Fruit fly (Drosophila melanogaster): ENCODE data around the gene CG3198.
A peak's percentile ranks its signal among the peaks of the same experiment; 100 is the strongest.

Gene CG3198

dm6 chrX:6656023-6656594 is 17.7 kb downstream of the CG3198 start (continued):
- TF ChIP-seq dsx (GFP tag; optimal IDR thresholded peaks at IDR 0.05; ENCODE audit: poor library complexity, severe bottlenecking) = peak; percentile 85
- peak; percentile 89 for TF ChIP-seq CG11762 (GFP tag; optimal IDR thresholded peaks at IDR 0.05; ENCODE audit: insufficient read depth)
- peak; percentile 85 for TF ChIP-seq spab (GFP tag; optimal IDR thresholded peaks at IDR 0.05)
- TF ChIP-seq fd59A (GFP tag; optimal IDR thresholded peaks at IDR 0.05) = peak; percentile 80
- TF ChIP-seq salr (GFP tag; optimal IDR thresholded peaks at IDR 0.05) = peak; percentile 73 to 91
- peak; percentile 93 for TF ChIP-seq CG8119 (GFP tag; IDR thresholded peaks at IDR 0.05)
- TF ChIP-seq Hr4 (GFP tag; optimal IDR thresholded peaks at IDR 0.05) = peak; percentile 96
- TF ChIP-seq ss (GFP tag; optimal IDR thresholded peaks at IDR 0.05) = peak; percentile 77 to 88
- peak; percentile 86 for TF ChIP-seq Ets21C (GFP tag; optimal IDR thresholded peaks at IDR 0.05)
- TF ChIP-seq svp (GFP tag) = peak; percentile 96
- TF ChIP-seq fd85E (GFP tag; optimal IDR thresholded peaks at IDR 0.05) = peak; percentile 75
- peak; percentile 93 for TF ChIP-seq net (GFP tag; optimal IDR thresholded peaks at IDR 0.05)
- TF ChIP-seq Eip93F (GFP tag; optimal IDR thresholded peaks at IDR 0.05) = peak; percentile 89
- peak; percentile 89 for TF ChIP-seq CG8319 (GFP tag; optimal IDR thresholded peaks at IDR 0.05)
- peak; percentile 84 for TF ChIP-seq CG3032 (tag; optimal IDR thresholded peaks at IDR 0.05)
- peak; percentile 95 for TF ChIP-seq esn (GFP tag; optimal IDR thresholded peaks at IDR 0.05)
- TF ChIP-seq Met (GFP tag; optimal IDR thresholded peaks at IDR 0.05) = peak; percentile 93
- TF ChIP-seq CG6276 (GFP tag; optimal IDR thresholded peaks at IDR 0.05) = peak; percentile 92
- TF ChIP-seq CG1621 (tag; optimal IDR thresholded peaks at IDR 0.05) = peak; percentile 84
- peak; percentile 92 for TF ChIP-seq Smox (GFP tag; optimal IDR thresholded peaks at IDR 0.05)
- TF ChIP-seq Lpt (GFP tag; optimal IDR thresholded peaks at IDR 0.05) = peak; percentile 85
- peak; percentile 86 for TF ChIP-seq Blimp-1 (GFP tag; optimal IDR thresholded peaks at IDR 0.05)

dm6 chrX:6654198-6654831 is 19.5 kb downstream of the CG3198 start, which contains the start of the genes CG3226 and Cdc7:
CG3226 (minus strand) TSS chrX:6654248.
Cdc7 (plus strand) TSS chrX:6654541.
- TF ChIP-seq spab (GFP tag; optimal IDR thresholded peaks at IDR 0.05) (peak; percentile 18), Blimp-1 (GFP tag; optimal IDR thresholded peaks at IDR 0.05) (peak; percentile 58), OdsH (GFP tag; optimal IDR thresholded peaks at IDR 0.05) (peak; percentile 67), cyc (GFP tag; optimal IDR thresholded peaks at IDR 0.05) (peak; percentile 57), CG10669 (GFP tag; optimal IDR thresholded peaks at IDR 0.05) (peak; percentile 57), net (GFP tag; optimal IDR thresholded peaks at IDR 0.05) (peak; percentile 70), CG6792 (GFP tag; optimal IDR thresholded peaks at IDR 0.05) (peak; percentile 64), CG6808 (GFP tag; optimal IDR thresholded peaks at IDR 0.05) (peak; percentile 74), ss (GFP tag; optimal IDR thresholded peaks at IDR 0.05) (peak; percentile 64 to 78), CG10631 (GFP tag; optimal IDR thresholded peaks at IDR 0.05) (peak; percentile 46), esn (GFP tag; optimal IDR thresholded peaks at IDR 0.05) (peak; percentile 76), CG6276 (GFP tag; optimal IDR thresholded peaks at IDR 0.05) (peak; percentile 9), CG6163 (GFP tag; IDR thresholded peaks at IDR 0.05) (peak; percentile 54; the same call in 1 of the 3 replicates), CG16779 (tag; optimal IDR thresholded peaks at IDR 0.05) (peak; percentile 31), svp (GFP tag) (peak; percentile 61), Eip75B (GFP tag; optimal IDR thresholded peaks at IDR 0.05) (peak; percentile 42), Hr38 (GFP tag; optimal IDR thresholded peaks at IDR 0.05) (no peak), Hr4 (GFP tag; optimal IDR thresholded peaks at IDR 0.05) (no peak), CG4318 (GFP tag; optimal IDR thresholded peaks at IDR 0.05) (no peak), CG15336 (GFP tag; IDR thresholded peaks at IDR 0.05) (no peak), Sox15 (GFP tag; optimal IDR thresholded peaks at IDR 0.05) (no peak), CG11902 (GFP tag; optimal IDR thresholded peaks at IDR 0.05) (no peak), Gug (GFP tag; IDR thresholded peaks at IDR 0.05) (no peak), CG8119 (GFP tag; IDR thresholded peaks at IDR 0.05) (no peak), CG3919 (GFP tag; optimal IDR thresholded peaks at IDR 0.05) (peak; percentile 64), fd85E (GFP tag; optimal IDR thresholded peaks at IDR 0.05) (peak; percentile 46), CG11294 (GFP tag; IDR thresholded peaks at IDR 0.05) (no peak), CG9139 (GFP tag; optimal IDR thresholded peaks at IDR 0.05) (peak; percentile 53), CG34406 (GFP tag; optimal IDR thresholded peaks at IDR 0.05) (peak; percentile 64), fkh (GFP tag; optimal IDR thresholded peaks at IDR 0.05) (peak; percentile 56), dac (GFP tag; optimal IDR thresholded peaks at IDR 0.05) (peak; percentile 22), Ets21C (GFP tag; optimal IDR thresholded peaks at IDR 0.05) (no peak), CG8632 (GFP tag; optimal IDR thresholded peaks at IDR 0.05) (peak; percentile 60), CG6854 (GFP tag; optimal IDR thresholded peaks at IDR 0.05) (peak; percentile 66), salr (GFP tag; optimal IDR thresholded peaks at IDR 0.05) (peak; percentile 4 to 27), Smox (GFP tag; optimal IDR thresholded peaks at IDR 0.05) (peak; percentile 56), Eip78C (GFP tag) (peak; percentile 91), Eip93F (GFP tag; optimal IDR thresholded peaks at IDR 0.05) (peak; percentile 18)

Data from whole organism, prepupa.